Fruit fly (Drosophila melanogaster): ENCODE measurements around the gene CG7382.

Gene CG7382

DNA sequence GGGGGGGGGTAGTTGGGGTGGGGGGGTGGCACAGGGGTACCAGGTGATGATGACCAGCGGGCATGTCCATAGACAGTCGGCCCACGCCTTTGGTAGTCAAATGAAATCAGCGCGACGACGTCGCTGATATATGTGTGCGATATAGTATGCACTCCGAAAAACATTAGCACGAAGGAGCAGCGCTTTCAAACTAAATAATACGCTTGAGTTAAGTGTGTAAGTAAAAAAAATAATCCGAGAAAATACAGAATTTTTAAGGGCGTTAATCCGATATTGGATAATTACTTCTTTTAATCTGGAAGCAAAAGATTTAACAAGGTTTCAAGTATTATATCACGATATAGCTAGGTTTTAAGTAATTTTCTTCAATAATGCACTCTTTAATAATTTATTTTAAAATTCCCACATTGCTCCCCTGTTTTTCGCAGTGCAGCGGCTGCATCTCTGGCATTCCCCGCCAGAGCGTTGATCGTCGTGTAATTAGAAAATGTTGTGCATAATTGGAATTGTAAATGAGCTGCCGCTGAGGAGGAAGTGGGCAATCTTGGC lies 24.8 kb downstream of the CG7382 start (continued):
- no peak for TF ChIP-seq lilli (GFP tag; optimal IDR thresholded peaks at IDR 0.05)
- TF ChIP-seq Ets65A (GFP tag), result peak; percentile 88
- TF ChIP-seq pb (GFP tag; optimal IDR thresholded peaks at IDR 0.05), result no peak
- no peak for TF ChIP-seq CG7839 (tag; optimal IDR thresholded peaks at IDR 0.05)
- no peak for TF ChIP-seq CG18476 (GFP tag; optimal IDR thresholded peaks at IDR 0.05)
- TF ChIP-seq CG10543 (GFP tag; optimal IDR thresholded peaks at IDR 0.05), result no peak
- no peak for TF ChIP-seq ken (GFP tag; IDR thresholded peaks at IDR 0.05)
- TF ChIP-seq CG34376 (GFP tag; optimal IDR thresholded peaks at IDR 0.05), result no peak
- TF ChIP-seq CG18262 (tag; optimal IDR thresholded peaks at IDR 0.05), result peak; percentile 21
- TF ChIP-seq CG18011 (GFP tag; optimal IDR thresholded peaks at IDR 0.05), result no peak
- no peak for TF ChIP-seq CG12071 (GFP tag; optimal IDR thresholded peaks at IDR 0.05)
- no peak for TF ChIP-seq CG7963 (GFP tag; IDR thresholded peaks at IDR 0.05; ENCODE audit: partially characterized antibody)
- peak; percentile 34; the same call in 1 of the 2 replicates for TF ChIP-seq CG31441 (GFP tag; IDR thresholded peaks at IDR 0.05)
- no peak for TF ChIP-seq hbn (GFP tag; IDR thresholded peaks at IDR 0.05; ENCODE audit: partially characterized antibody)
- TF ChIP-seq Six4 (GFP tag; optimal IDR thresholded peaks at IDR 0.05), result no peak
- peak; percentile 7 for TF ChIP-seq Oli (tag; optimal IDR thresholded peaks at IDR 0.05)
- no peak for TF ChIP-seq repo (GFP tag; optimal IDR thresholded peaks at IDR 0.05)
- TF ChIP-seq CG6791 (GFP tag; IDR thresholded peaks at IDR 0.05; ENCODE audit: partially characterized antibody), result no peak
- TF ChIP-seq ERR (GFP tag; optimal IDR thresholded peaks at IDR 0.05), result no peak
- no peak for TF ChIP-seq esg (GFP tag; conservative IDR thresholded peaks at IDR 0.05)
- no peak for TF ChIP-seq bigmax (GFP tag; optimal IDR thresholded peaks at IDR 0.05)
- TF ChIP-seq cato (GFP tag; optimal IDR thresholded peaks at IDR 0.05; ENCODE audit: borderline replicate concordance), result no peak
- TF ChIP-seq cad (GFP tag; optimal IDR thresholded peaks at IDR 0.05), result no peak
- TF ChIP-seq Drgx (GFP tag; IDR thresholded peaks at IDR 0.05), result peak; percentile 56
- TF ChIP-seq CoRest (tag; optimal IDR thresholded peaks at IDR 0.05), result peak; percentile 4
- peak; percentile 22 for TF ChIP-seq dmrt99B (tag; optimal IDR thresholded peaks at IDR 0.05)
- TF ChIP-seq CG12744 (GFP tag; optimal IDR thresholded peaks at IDR 0.05), result no peak
- no peak for TF ChIP-seq inv (GFP tag; IDR thresholded peaks at IDR 0.05; ENCODE audit: partially characterized antibody)
- TF ChIP-seq nom (GFP tag; optimal IDR thresholded peaks at IDR 0.05), result no peak
- TF ChIP-seq crol (GFP tag; IDR thresholded peaks at IDR 0.05), result no peak
- no peak for TF ChIP-seq CG16863 (GFP tag; optimal IDR thresholded peaks at IDR 0.05)
- TF ChIP-seq hkb (optimal IDR thresholded peaks at IDR 0.05), result no peak
- TF ChIP-seq hkb (GFP tag; IDR thresholded peaks at IDR 0.05), result no peak
- TF ChIP-seq nerfin-2 (GFP tag; IDR thresholded peaks at IDR 0.05; ENCODE audit: partially characterized antibody), result no peak
- no peak for TF ChIP-seq so (GFP tag; IDR thresholded peaks at IDR 0.05)
- no peak for TF ChIP-seq gce (GFP tag; IDR thresholded peaks at IDR 0.05)
- TF ChIP-seq Ptx1 (GFP tag; IDR thresholded peaks at IDR 0.05), result 0 out of 2 replicates have a peak, but pooled peaks have one; percentile 17
- TF ChIP-seq CG13775 (GFP tag; optimal IDR thresholded peaks at IDR 0.05), result no peak
- no peak for TF ChIP-seq D19B (GFP tag; optimal IDR thresholded peaks at IDR 0.05)
- no peak for TF ChIP-seq CHES-1-like (GFP tag; optimal IDR thresholded peaks at IDR 0.05)
- TF ChIP-seq CG11696 (GFP tag; IDR thresholded peaks at IDR 0.05), result no peak
- TF ChIP-seq CG10147 (GFP tag; optimal IDR thresholded peaks at IDR 0.05), result no peak
- TF ChIP-seq bsh (GFP tag; optimal IDR thresholded peaks at IDR 0.05), result peak; percentile 17 to 24
- no peak for TF ChIP-seq CG8924 (tag; optimal IDR thresholded peaks at IDR 0.05)
- no peak for TF ChIP-seq CG4707 (GFP tag; optimal IDR thresholded peaks at IDR 0.05)
- TF ChIP-seq CG33557 (GFP tag; optimal IDR thresholded peaks at IDR 0.05), result no peak
- no peak for TF ChIP-seq crc (GFP tag; optimal IDR thresholded peaks at IDR 0.05)
- 0 out of 3 replicates have a peak, but pooled peaks have one; percentile 6 for TF ChIP-seq zfh1 (GFP tag; IDR thresholded peaks at IDR 0.05)
- no peak for TF ChIP-seq sisA (GFP tag; IDR thresholded peaks at IDR 0.05)
- no peak for TF ChIP-seq CG7271 (tag; optimal IDR thresholded peaks at IDR 0.05)
- TF ChIP-seq odd (GFP tag; optimal IDR thresholded peaks at IDR 0.05), result no peak

All from whole organism, embryonic.